Fruit fly (Drosophila melanogaster): ENCODE measurements around the gene trol.

The trol gene

dm6 chrX:2443798-2444197 lies 101.4 kb downstream of the trol start, which contains the start of gene tko (continued):
- TF ChIP-seq CG2202 (tag; optimal IDR thresholded peaks at IDR 0.05) (no peak), CG10431 (GFP tag; optimal IDR thresholded peaks at IDR 0.05) (no peak), slp2 (GFP tag; optimal IDR thresholded peaks at IDR 0.05) (no peak), Bteb2 (GFP tag; optimal IDR thresholded peaks at IDR 0.05) (no peak), MBD-R2 (GFP tag; IDR thresholded peaks at IDR 0.05) (peak; percentile 93), CG18476 (GFP tag; optimal IDR thresholded peaks at IDR 0.05) (no peak), tgo (GFP tag; IDR thresholded peaks at IDR 0.05) (no peak), CG42726 (GFP tag; IDR thresholded peaks at IDR 0.05; ENCODE audit: partially characterized antibody) (peak; percentile 98), E2f2 (GFP tag; IDR thresholded peaks at IDR 0.05) (peak; percentile 92), CG13775 (GFP tag; optimal IDR thresholded peaks at IDR 0.05) (no peak), CG11456 (GFP tag; IDR thresholded peaks at IDR 0.05) (0 out of 3 replicates have a peak, but pooled peaks have one; percentile 24), Bdp1 (GFP tag; optimal IDR thresholded peaks at IDR 0.05) (no peak), Fer2 (tag; optimal IDR thresholded peaks at IDR 0.05) (no peak), CG6254 (GFP tag; optimal IDR thresholded peaks at IDR 0.05) (no peak), chif (GFP tag; optimal IDR thresholded peaks at IDR 0.05) (no peak), cato (GFP tag; optimal IDR thresholded peaks at IDR 0.05; ENCODE audit: borderline replicate concordance) (no peak), Hand (GFP tag; optimal IDR thresholded peaks at IDR 0.05) (no peak), vfl (GFP tag; optimal IDR thresholded peaks at IDR 0.05) (peak; percentile 31), crol (GFP tag; IDR thresholded peaks at IDR 0.05) (no peak), Deaf1 (tag; optimal IDR thresholded peaks at IDR 0.05) (no peak), CG15011 (GFP tag; optimal IDR thresholded peaks at IDR 0.05) (no peak), Opbp (GFP tag; IDR thresholded peaks at IDR 0.05; ENCODE audit: partially characterized antibody) (peak; percentile 97), tup (GFP tag; optimal IDR thresholded peaks at IDR 0.05) (no peak), Sox102F (GFP tag; optimal IDR thresholded peaks at IDR 0.05) (no peak), abd-A (tag; optimal IDR thresholded peaks at IDR 0.05) (no peak), zfh2 (GFP tag; optimal IDR thresholded peaks at IDR 0.05) (peak; percentile 32), gce (GFP tag; IDR thresholded peaks at IDR 0.05) (no peak), peb (GFP tag; IDR thresholded peaks at IDR 0.05) (no peak), CG9609 (GFP tag; optimal IDR thresholded peaks at IDR 0.05) (peak; percentile 36), CG4328 (GFP tag; optimal IDR thresholded peaks at IDR 0.05) (no peak), CG6654 (GFP tag; optimal IDR thresholded peaks at IDR 0.05) (no peak), prd (optimal IDR thresholded peaks at IDR 0.05) (no peak), prd (GFP tag; IDR thresholded peaks at IDR 0.05) (no peak), CG10147 (GFP tag; optimal IDR thresholded peaks at IDR 0.05) (no peak), trh (GFP tag; optimal IDR thresholded peaks at IDR 0.05) (no peak), Rx (GFP tag; IDR thresholded peaks at IDR 0.05) (no peak), CG4404 (GFP tag; IDR thresholded peaks at IDR 0.05) (no peak), CG13296 (GFP tag; optimal IDR thresholded peaks at IDR 0.05) (no peak), dm (GFP tag; optimal IDR thresholded peaks at IDR 0.05) (peak; percentile 71), fd102C (GFP tag; optimal IDR thresholded peaks at IDR 0.05) (no peak), Gug (GFP tag; IDR thresholded peaks at IDR 0.05) (no peak; the same call in 3 of the 4 replicates), Atf3 (GFP tag; optimal IDR thresholded peaks at IDR 0.05) (no peak), Dip3 (GFP tag; optimal IDR thresholded peaks at IDR 0.05) (no peak), Antp (GFP tag; optimal IDR thresholded peaks at IDR 0.05) (no peak), esg (GFP tag; conservative IDR thresholded peaks at IDR 0.05) (no peak), sna (GFP tag; IDR thresholded peaks at IDR 0.05; ENCODE audit: partially characterized antibody) (peak; percentile 85), CG15479 (GFP tag; optimal IDR thresholded peaks at IDR 0.05) (no peak), CTCF (GFP tag; optimal IDR thresholded peaks at IDR 0.05) (peak; percentile 60), CG14965 (GFP tag; optimal IDR thresholded peaks at IDR 0.05; ENCODE audit: borderline replicate concordance) (no peak), TFAM (GFP tag; optimal IDR thresholded peaks at IDR 0.05) (no peak), CG14441 (GFP tag; IDR thresholded peaks at IDR 0.05) (no peak), run (tag; optimal IDR thresholded peaks at IDR 0.05) (no peak), CG11398 (GFP tag; optimal IDR thresholded peaks at IDR 0.05) (no peak)
